Fruit fly (Drosophila melanogaster) whole organism, prepupa: ENCODE measurements around the gene Nepl12.

ENCODE experiments used
- CG10631 ChIP-seq: fragments of 200-800 bp; sonication (Bioruptor generic); optimal IDR thresholded peaks from 2 replicates; lab custom pipeline; 2016; ENCODE audit warnings: missing biosample characterization, missing genetic modification characterization
- CG10669 ChIP-seq: fragments of 200-800 bp; sonication (Bioruptor generic); optimal IDR thresholded peaks from 3 replicates; lab custom pipeline; 2018; ENCODE audit warnings: missing biosample characterization, mild to moderate bottlenecking, missing genetic modification characterization, moderate library complexity
- CG11294 ChIP-seq: fragments of 200-800 bp; sonication (Bioruptor generic); IDR thresholded peaks from 2 replicates; pipeline ENCODE4 v1.3.6; 2022; ENCODE audit warnings: missing biosample characterization, missing genetic modification characterization
- CG11762 ChIP-seq: fragments of 200-800 bp; sonication (Bioruptor generic); optimal IDR thresholded peaks from 3 replicates; lab custom pipeline; 2016; ENCODE audit warnings: missing biosample characterization, missing genetic modification characterization; ENCODE audit not compliant: insufficient read depth
- CG11902 ChIP-seq: fragments of 200-800 bp; sonication (Bioruptor generic); optimal IDR thresholded peaks from 3 replicates; lab custom pipeline; 2016; ENCODE audit warnings: missing biosample characterization, missing genetic modification characterization
- CG15336 ChIP-seq: fragments of 200-800 bp; sonication (Bioruptor generic); IDR thresholded peaks from 2 replicates; pipeline ENCODE4 v1.3.6; 2022; ENCODE audit warnings: missing biosample characterization, missing genetic modification characterization
- CG1621 ChIP-seq: fragments of 200-800 bp; sonication (Bioruptor generic); optimal IDR thresholded peaks from 3 replicates; lab custom pipeline; 2018; ENCODE audit warnings: missing biosample characterization, mild to moderate bottlenecking, missing genetic modification characterization
- CG16779 ChIP-seq: fragments of 200-800 bp; sonication (Bioruptor generic); optimal IDR thresholded peaks from 3 replicates; lab custom pipeline; 2017; ENCODE audit warnings: missing biosample characterization, mild to moderate bottlenecking, missing genetic modification characterization
- CG3032 ChIP-seq: fragments of 200-800 bp; optimal IDR thresholded peaks from 2 replicates; lab custom pipeline; 2019; ENCODE audit warnings: missing biosample characterization, mild to moderate bottlenecking, missing genetic modification characterization, moderate library complexity
- CG31627 ChIP-seq: fragments of 200-800 bp; sonication (Bioruptor generic); optimal IDR thresholded peaks from 3 replicates; lab custom pipeline; 2016; ENCODE audit warnings: missing biosample characterization, missing genetic modification characterization
- CG32006 ChIP-seq: fragments of 200-800 bp; sonication (Bioruptor generic); optimal IDR thresholded peaks from 3 replicates; lab custom pipeline; 2017; ENCODE audit warnings: missing biosample characterization, mild to moderate bottlenecking, missing genetic modification characterization
- CG3919 ChIP-seq: fragments of 200-800 bp; sonication (Bioruptor generic); optimal IDR thresholded peaks from 3 replicates; lab custom pipeline; 2016; ENCODE audit warnings: missing biosample characterization, missing genetic modification characterization
- CG4318 ChIP-seq: fragments of 200-800 bp; sonication (Bioruptor generic); optimal IDR thresholded peaks from 3 replicates; lab custom pipeline; 2017; ENCODE audit warnings: missing biosample characterization, mild to moderate bottlenecking, missing genetic modification characterization
- CG6163 ChIP-seq: fragments of 200-800 bp; sonication (Bioruptor generic); IDR thresholded peaks from 3 replicates; pipeline ENCODE4 v1.3.6; 2022; ENCODE audit warnings: missing biosample characterization, missing genetic modification characterization
- CG8119 ChIP-seq: fragments of 200-800 bp; sonication (Bioruptor generic); IDR thresholded peaks from 3 replicates; pipeline ENCODE4 v1.3.6; 2022; ENCODE audit warnings: missing biosample characterization, missing genetic modification characterization
- CG8319 ChIP-seq: fragments of 200-800 bp; sonication (Bioruptor generic); optimal IDR thresholded peaks from 3 replicates; lab custom pipeline; 2016; ENCODE audit warnings: missing biosample characterization, missing genetic modification characterization
- CG9139 ChIP-seq: fragments of 200-800 bp; sonication (Bioruptor generic); optimal IDR thresholded peaks from 3 replicates; lab custom pipeline; 2017; ENCODE audit warnings: missing biosample characterization, mild to moderate bottlenecking, missing genetic modification characterization
- Eip75B ChIP-seq: fragments of 200-800 bp; sonication (Bioruptor generic); optimal IDR thresholded peaks from 3 replicates; lab custom pipeline; 2016; ENCODE audit warnings: missing biosample characterization, missing genetic modification characterization
- Eip78C ChIP-seq: fragments of 200-800 bp; sonication (Bioruptor generic); peaks from one replicate; lab custom pipeline; 2016; ENCODE audit warnings: missing biosample characterization, missing genetic modification characterization
- Ets96B ChIP-seq: fragments of 200-800 bp; optimal IDR thresholded peaks from 2 replicates; lab custom pipeline; 2019; ENCODE audit warnings: missing biosample characterization, mild to moderate bottlenecking, missing genetic modification characterization, moderate library complexity
- Gug ChIP-seq: fragments of 200-800 bp; sonication (Bioruptor generic); IDR thresholded peaks from 2 replicates; pipeline ENCODE4 v1.3.6; 2022; ENCODE audit warnings: missing biosample characterization, missing genetic modification characterization
- Hr38 ChIP-seq: sonication (Bioruptor generic); optimal IDR thresholded peaks from 2 replicates; lab custom pipeline; 2016; ENCODE audit warnings: missing biosample characterization, missing genetic modification characterization
- Hr4 ChIP-seq: fragments of 200-800 bp; sonication (Bioruptor generic); optimal IDR thresholded peaks from 3 replicates; lab custom pipeline; 2016; ENCODE audit warnings: missing biosample characterization, missing genetic modification characterization
- Sox15 ChIP-seq: fragments of 200-800 bp; sonication (Bioruptor generic); optimal IDR thresholded peaks from 3 replicates; lab custom pipeline; 2016; ENCODE audit warnings: missing biosample characterization, missing genetic modification characterization
- achi ChIP-seq: fragments of 200-800 bp; sonication (Bioruptor generic); optimal IDR thresholded peaks from 3 replicates; lab custom pipeline; 2016; ENCODE audit warnings: missing biosample characterization, missing genetic modification characterization
- acj6 ChIP-seq: fragments of 200-800 bp; sonication (Bioruptor generic); optimal IDR thresholded peaks from 3 replicates; lab custom pipeline; 2016; ENCODE audit warnings: missing biosample characterization, missing genetic modification characterization
- dsx ChIP-seq: fragments of 200-800 bp; optimal IDR thresholded peaks from 3 replicates; lab custom pipeline; 2019; ENCODE audit warnings: missing biosample characterization, mild to moderate bottlenecking, missing genetic modification characterization, moderate library complexity; ENCODE audit not compliant: poor library complexity, severe bottlenecking
- eg ChIP-seq: fragments of 200-800 bp; sonication (Bioruptor generic); IDR thresholded peaks from 3 replicates; pipeline ENCODE4 v1.3.6; 2022; ENCODE audit warnings: missing biosample characterization, missing genetic modification characterization
- esn ChIP-seq: fragments of 200-800 bp; sonication (Bioruptor generic); optimal IDR thresholded peaks from 2 replicates; lab custom pipeline; 2016; ENCODE audit warnings: missing biosample characterization, mild to moderate bottlenecking, missing genetic modification characterization, moderate library complexity
- fd59A ChIP-seq: fragments of 200-800 bp; sonication (Bioruptor generic); optimal IDR thresholded peaks from 2 replicates; lab custom pipeline; 2017; ENCODE audit warnings: missing biosample characterization, mild to moderate bottlenecking, missing genetic modification characterization, missing genetic modification reagents
- fkh ChIP-seq: fragments of 200-800 bp; sonication (Bioruptor generic); optimal IDR thresholded peaks from 3 replicates; lab custom pipeline; 2017; ENCODE audit warnings: missing biosample characterization, mild to moderate bottlenecking, missing genetic modification characterization, moderate library complexity
- spab ChIP-seq: fragments of 200-800 bp; sonication (Bioruptor generic); optimal IDR thresholded peaks from 2 replicates; lab custom pipeline; 2017; ENCODE audit warnings: missing biosample characterization, mild to moderate bottlenecking, missing genetic modification characterization, missing genetic modification reagents
- ss ChIP-seq, 2 experiments: fragments of 200-800 bp; sonication (Bioruptor generic); optimal IDR thresholded peaks; 2 replicates in 1 of 2; 3 replicates in 1 of 2; lab custom pipeline; 2017 to 2018; ENCODE audit warnings: mild to moderate bottlenecking in 2 of 2, missing biosample characterization in 2 of 2, missing genetic modification characterization in 2 of 2, moderate library complexity in 1 of 2
- svp ChIP-seq: fragments of 200-800 bp; sonication (Bioruptor generic); peaks from one replicate; lab custom pipeline; 2016; ENCODE audit warnings: missing biosample characterization, missing genetic modification characterization
- topi ChIP-seq: fragments of 200-800 bp; sonication (Bioruptor generic); optimal IDR thresholded peaks from 3 replicates; lab custom pipeline; 2016; ENCODE audit warnings: missing biosample characterization, missing genetic modification characterization
- vri ChIP-seq: fragments of 200-800 bp; sonication (Bioruptor generic); optimal IDR thresholded peaks from 3 replicates; lab custom pipeline; 2016; ENCODE audit warnings: missing biosample characterization, mild to moderate bottlenecking, missing genetic modification characterization

Nepl12 gene

dm6 chr3R:9630633-9631095, 44.7 kb upstream of the Nepl12 start, which contains the start of gene Calr (continued):
- TF ChIP-seq Hr4 (GFP tag; lab: Kevin White, UChicago) (no peak), eg (GFP tag; lab: Robert Waterston, UW) (no peak), acj6 (GFP tag; lab: Kevin White, UChicago) (no peak), CG8319 (GFP tag; lab: Kevin White, UChicago) (no peak), Eip75B (GFP tag; lab: Kevin White, UChicago) (peak; percentile 57), CG9139 (GFP tag; lab: Kevin White, UChicago) (no peak), CG4318 (GFP tag; lab: Kevin White, UChicago) (no peak)
- TF ChIP-seq, all 60 proteins: peak for 11

DNA sequence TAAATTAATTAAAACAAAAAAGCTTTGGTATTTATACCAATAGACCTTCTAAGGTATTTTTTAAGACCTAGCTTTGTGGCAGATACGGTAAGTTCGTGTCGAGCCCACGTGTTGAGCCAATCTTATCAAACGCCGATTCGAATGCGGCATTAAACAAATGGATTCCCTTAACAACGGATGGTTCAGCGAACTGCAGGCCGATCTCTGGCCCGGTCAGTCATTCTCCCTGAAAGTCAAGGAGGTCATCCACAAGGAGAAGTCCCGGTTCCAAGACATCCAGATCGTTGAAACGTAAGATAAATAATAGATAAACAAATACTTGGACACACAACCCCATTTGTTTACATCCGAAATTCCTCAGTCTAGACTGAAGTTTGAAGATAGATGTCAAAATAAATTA, 43.8 kb upstream of the Nepl12 start, which contains the start of gene SpdS:
Gene SpdS (plus strand): TSS at position 78 of the 400 bp plus-strand sequence.
- TF ChIP-seq fkh (GFP tag; lab: Kevin White, UChicago) (peak; percentile 80), CG10631 (GFP tag; lab: Kevin White, UChicago) (no peak), CG1621 (tag; lab: Kevin White, UChicago) (no peak), CG11762 (GFP tag; lab: Kevin White, UChicago) (no peak)

DNA sequence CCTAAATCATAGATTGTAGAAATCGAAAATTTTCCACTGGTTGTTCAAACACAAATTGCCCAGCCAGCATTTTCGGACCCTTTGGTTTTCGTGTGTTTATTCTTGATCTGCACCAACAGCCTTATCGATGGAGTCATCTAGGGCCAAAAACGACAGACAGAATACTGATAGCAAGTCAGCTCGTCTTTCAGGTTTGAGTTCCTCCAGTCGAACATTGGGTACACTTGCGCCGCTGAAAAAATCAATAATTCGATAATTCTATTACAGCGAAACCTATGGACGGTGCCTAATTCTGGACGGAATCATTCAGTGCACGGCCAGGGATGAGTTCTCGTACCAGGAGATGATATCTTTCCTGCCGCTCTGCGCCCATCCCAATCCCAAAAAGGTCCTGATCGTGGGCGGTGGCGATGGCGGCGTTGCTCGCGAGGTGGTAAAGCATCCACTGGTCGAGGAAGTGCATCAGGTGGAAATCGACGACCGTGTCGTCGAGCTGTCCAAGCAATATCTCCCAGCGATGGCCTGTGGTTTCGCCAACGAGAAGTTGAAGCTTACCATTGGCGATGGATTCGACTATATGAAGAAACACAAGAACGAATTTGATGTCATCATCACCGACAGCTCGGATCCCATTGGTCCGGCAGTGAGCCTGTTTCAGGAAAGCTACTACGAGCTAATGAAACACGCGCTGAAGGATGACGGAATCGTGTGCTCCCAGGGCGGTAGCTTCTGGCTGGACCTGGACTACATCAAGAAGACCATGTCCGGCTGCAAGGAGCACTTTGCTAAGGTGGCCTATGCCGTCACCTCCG, 43.0 kb upstream of the Nepl12 start:
- TF ChIP-seq svp (peak; percentile 98), CG16779 (tag; lab: Kevin White, UChicago) (no peak)
- TF ChIP-seq, all 60 proteins: peak for 1

- TF ChIP-seq CG31627 (GFP tag; lab: Kevin White, UChicago): no peak
- TF ChIP-seq CG16779 (tag; lab: Kevin White, UChicago): no peak
- peak; percentile 70 for TF ChIP-seq vri (GFP tag; lab: Kevin White, UChicago)
- TF ChIP-seq CG11902: no peak
- no peak for TF ChIP-seq CG8319 (GFP tag; lab: Kevin White, UChicago)
- no peak for TF ChIP-seq CG15336 (GFP tag; lab: Robert Waterston, UW)
- no peak for TF ChIP-seq CG11294 (GFP tag; lab: Robert Waterston, UW)
- TF ChIP-seq dsx (GFP tag; lab: Kevin White, UChicago): no peak
- TF ChIP-seq CG3032 (tag; lab: Kevin White, UChicago): no peak
- no peak for TF ChIP-seq CG6163 (GFP tag; lab: Robert Waterston, UW)
- no peak for TF ChIP-seq CG4318 (GFP tag; lab: Kevin White, UChicago)
- peak; percentile 15 for TF ChIP-seq esn (GFP tag; lab: Kevin White, UChicago)
- TF ChIP-seq CG8119 (GFP tag; lab: Robert Waterston, UW): no peak
- no peak for TF ChIP-seq Hr4 (GFP tag; lab: Kevin White, UChicago)
- TF ChIP-seq Eip78C: no peak
- TF ChIP-seq fkh (GFP tag; lab: Kevin White, UChicago): peak; percentile 79
- TF ChIP-seq topi (GFP tag; lab: Kevin White, UChicago): no peak
- no peak for TF ChIP-seq Sox15
- TF ChIP-seq achi: peak; percentile 65
Observed at dm6 chr3R:9637361-9637760, 38.0 kb upstream of the Nepl12 start, which contains the start of gene Scm. Gene Scm (minus strand): TSS chr3R:9637611.

dm6 chr3R:9637882-9638281, 37.4 kb upstream of the Nepl12 start, which contains the start of gene Dh44:
Gene Dh44 (plus strand): TSS chr3R:9638182.
- TF ChIP-seq CG10631 (GFP tag; lab: Kevin White, UChicago) (no peak), Ets96B (no peak), fkh (GFP tag; lab: Kevin White, UChicago) (no peak), Sox15 (no peak), CG11294 (GFP tag; lab: Robert Waterston, UW) (no peak), eg (GFP tag; lab: Robert Waterston, UW) (no peak), CG16779 (tag; lab: Kevin White, UChicago) (no peak), acj6 (GFP tag; lab: Kevin White, UChicago) (no peak), spab (no peak), CG3919 (GFP tag; lab: Kevin White, UChicago) (no peak), Hr38 (no peak), ss (GFP tag; optimal IDR thresholded peaks at IDR 0.05; lab: Kevin White, UChicago) (no peak), Gug (GFP tag; lab: Robert Waterston, UW) (no peak), CG8319 (GFP tag; lab: Kevin White, UChicago) (no peak), CG4318 (GFP tag; lab: Kevin White, UChicago) (no peak), CG32006 (GFP tag; lab: Kevin White, UChicago) (no peak), vri (GFP tag; lab: Kevin White, UChicago) (no peak), fd59A (GFP tag; lab: Kevin White, UChicago) (no peak), CG10669 (no peak), Eip78C (no peak)
